Worm (Caenorhabditis elegans) whole organism, L2 larva: ENCODE measurements around the gene srw-48.

Source experiments
- R02D3.7 ChIP-seq: fragments of 150-350 bp; optimal IDR thresholded peaks from 2 replicates; lab custom pipeline; 2014; ENCODE audit warnings: missing biosample characterization, missing genetic modification characterization
- blmp-1 ChIP-seq: sonication (generic microtip); optimal IDR thresholded peaks from 2 replicates; lab custom pipeline; 2017; ENCODE audit warnings: missing genetic modification characterization, mild to moderate bottlenecking, missing compliant biosample characterization, antibody characterized with exemption, moderate library complexity; ENCODE audit not compliant: insufficient read depth
- dmd-4 ChIP-seq: sonication (generic microtip); optimal IDR thresholded peaks from 2 replicates; lab custom pipeline; 2017; ENCODE audit warnings: missing biosample characterization, missing genetic modification characterization
- fos-1 ChIP-seq: fragments of 150-350 bp; optimal IDR thresholded peaks from 2 replicates; lab custom pipeline; 2014; ENCODE audit warnings: missing biosample characterization, missing genetic modification characterization
- gmeb-1 ChIP-seq: fragments of 150-350 bp; optimal IDR thresholded peaks from 2 replicates; lab custom pipeline; 2014; ENCODE audit warnings: missing biosample characterization, missing genetic modification characterization
- lin-13 ChIP-seq: fragments of 150-350 bp; optimal IDR thresholded peaks from 2 replicates; lab custom pipeline; 2014; ENCODE audit warnings: missing biosample characterization, missing genetic modification reagents, missing genetic modification characterization
- lin-39 ChIP-seq: fragments of 150-350 bp; optimal IDR thresholded peaks from 2 replicates; lab custom pipeline; 2014; ENCODE audit warnings: missing biosample characterization, missing genetic modification reagents, missing genetic modification characterization
- mdl-1 ChIP-seq, 2 experiments: fragments of 150-350 bp in 1 of 2; sonication (generic microtip) in 1 of 2; optimal IDR thresholded peaks; 2 replicates each; lab custom pipeline; 2017; ENCODE audit warnings: missing biosample characterization in 2 of 2, missing genetic modification characterization in 2 of 2
- nhr-237 ChIP-seq: fragments of 150-350 bp; optimal IDR thresholded peaks from 2 replicates; lab custom pipeline; 2014; ENCODE audit warnings: missing biosample characterization, missing genetic modification characterization
- nhr-77 ChIP-seq: fragments of 150-350 bp; optimal IDR thresholded peaks from 2 replicates; lab custom pipeline; 2014; ENCODE audit warnings: missing biosample characterization, missing genetic modification characterization
- unc-39 ChIP-seq: fragments of 150-350 bp; optimal IDR thresholded peaks from 2 replicates; lab custom pipeline; 2014; ENCODE audit warnings: missing biosample characterization, missing genetic modification characterization

ce11 chrV:16405366-16405765 is 15.4 kb upstream of the srw-48 start:
- TF ChIP-seq dmd-4 (no peak), lin-39 (no peak), fos-1 (tag; lab: Kevin White, UChicago) (no peak), unc-39 (no peak), gmeb-1 (tag; lab: Kevin White, UChicago) (no peak), lin-13 (GFP tag; lab: Kevin White, UChicago) (no peak), R02D3.7 (no peak), blmp-1 (tag; lab: Kevin White, UChicago) (no peak), nhr-237 (tag; lab: Kevin White, UChicago) (no peak), mdl-1 (tag; optimal IDR thresholded peaks at IDR 0.05; lab: Kevin White, UChicago) (no peak), nhr-77 (tag; lab: Kevin White, UChicago) (no peak)
